Fruit fly (Drosophila melanogaster): ENCODE data around the gene CG42680.
A peak's percentile ranks its signal among the peaks of the same experiment; 100 is the strongest.

DNA sequence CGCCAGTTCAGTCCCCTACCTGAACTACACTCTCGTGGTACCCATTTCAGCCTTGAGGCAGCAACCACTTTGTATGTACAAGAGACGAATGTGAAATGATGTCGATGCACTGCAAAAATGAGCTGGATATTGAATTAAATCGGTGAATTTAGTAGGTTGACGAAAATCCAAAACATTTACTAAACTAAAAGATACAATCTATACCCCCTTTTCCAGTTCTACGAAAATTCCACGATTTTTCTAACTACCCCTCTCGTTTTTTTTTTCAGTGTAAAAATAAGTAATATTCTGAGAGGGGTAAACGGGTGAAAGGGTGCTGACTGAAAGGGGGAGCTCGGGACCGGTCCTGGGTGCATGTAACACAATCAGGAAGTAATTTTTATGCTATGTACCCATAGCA is 34.1 kb upstream of the CG42680 start:
- peak; percentile 17; the same call in 1 of the 3 replicates for TF ChIP-seq Aef1 (GFP tag; IDR thresholded peaks at IDR 0.05)
- TF ChIP-seq Myb (GFP tag; optimal IDR thresholded peaks at IDR 0.05): no peak
- TF ChIP-seq YL-1 (GFP tag; optimal IDR thresholded peaks at IDR 0.05): no peak
- no peak for TF ChIP-seq D (optimal IDR thresholded peaks at IDR 0.05)
- peak; percentile 49 for TF ChIP-seq D (GFP tag; optimal IDR thresholded peaks at IDR 0.05)
- no peak for TF ChIP-seq CG17568 (GFP tag; optimal IDR thresholded peaks at IDR 0.05)
- peak; percentile 73 to 88 for TF ChIP-seq bsh (GFP tag; optimal IDR thresholded peaks at IDR 0.05)
- no peak for TF ChIP-seq usp (GFP tag; optimal IDR thresholded peaks at IDR 0.05)
- TF ChIP-seq grau (tag; optimal IDR thresholded peaks at IDR 0.05): peak; percentile 5
- TF ChIP-seq CG7987 (GFP tag; optimal IDR thresholded peaks at IDR 0.05): no peak
- TF ChIP-seq CG9437 (GFP tag; optimal IDR thresholded peaks at IDR 0.05): no peak
- TF ChIP-seq CG15601 (tag; optimal IDR thresholded peaks at IDR 0.05): no peak
- TF ChIP-seq BEAF-32 (GFP tag; optimal IDR thresholded peaks at IDR 0.05): no peak
- TF ChIP-seq CG8290 (GFP tag; optimal IDR thresholded peaks at IDR 0.05): no peak
- TF ChIP-seq CG8290 (tag; optimal IDR thresholded peaks at IDR 0.05): peak in 1 of 2 experiments; percentile 16
- TF ChIP-seq gro (GFP tag; optimal IDR thresholded peaks at IDR 0.05): no peak
